Fruit fly (Drosophila melanogaster) whole organism, embryonic: ENCODE data around the gene Rab3GAP1.
A peak's percentile ranks its signal among the peaks of the same experiment; 100 is the strongest.

Experiments used
- Blimp-1 ChIP-seq: fragments of 200-800 bp; sonication (Bioruptor generic); optimal IDR thresholded peaks from 3 replicates; lab custom pipeline; 2018; ENCODE audit warnings: missing biosample characterization, missing genetic modification characterization, mild to moderate bottlenecking, moderate library complexity, missing genetic modification reagents
- CG10654 ChIP-seq: fragments of 200-800 bp; sonication (Bioruptor generic); optimal IDR thresholded peaks from 2 replicates; lab custom pipeline; 2016; ENCODE audit warnings: missing biosample characterization, missing genetic modification characterization
- CG12104 ChIP-seq: fragments of 200-800 bp; sonication (Bioruptor generic); optimal IDR thresholded peaks from 3 replicates; lab custom pipeline; 2016; ENCODE audit warnings: missing biosample characterization, missing genetic modification characterization
- CG1603 ChIP-seq: fragments of 200-800 bp; sonication (Bioruptor generic); optimal IDR thresholded peaks from 2 replicates; lab custom pipeline; 2019; ENCODE audit warnings: missing biosample characterization, mild to moderate bottlenecking, missing genetic modification characterization, moderate library complexity
- CG16779 ChIP-seq: fragments of 200-800 bp; sonication (Bioruptor generic); IDR thresholded peaks from 2 replicates; pipeline ENCODE4 v1.3.6; 2022; ENCODE audit warnings: missing biosample characterization, missing genetic modification characterization
- CG16813 ChIP-seq: fragments of 200-800 bp; sonication (Bioruptor generic); IDR thresholded peaks from 3 replicates; pipeline ENCODE4 v1.3.6; 2022; ENCODE audit warnings: missing biosample characterization, missing genetic modification characterization; ENCODE audit not compliant: partially characterized antibody
- CG16863 ChIP-seq: fragments of 200-800 bp; sonication (Bioruptor generic); optimal IDR thresholded peaks from 3 replicates; lab custom pipeline; 2016; ENCODE audit warnings: missing biosample characterization, missing genetic modification characterization
- CG17612 ChIP-seq: fragments of 200-800 bp; sonication (Bioruptor generic); IDR thresholded peaks from 2 replicates; pipeline ENCODE4 v1.3.6; 2022; ENCODE audit warnings: missing biosample characterization, missing genetic modification characterization
- CG18764 ChIP-seq: fragments of 200-800 bp; sonication (Bioruptor generic); optimal IDR thresholded peaks from 3 replicates; lab custom pipeline; 2016; ENCODE audit warnings: missing biosample characterization, missing genetic modification characterization
- CG2116 ChIP-seq: fragments of 200-800 bp; sonication (Bioruptor generic); optimal IDR thresholded peaks from 3 replicates; lab custom pipeline; 2018; ENCODE audit warnings: missing biosample characterization, mild to moderate bottlenecking, missing genetic modification characterization
- CG2202 ChIP-seq: fragments of 200-800 bp; sonication (Bioruptor generic); optimal IDR thresholded peaks from 2 replicates; lab custom pipeline; 2018; ENCODE audit warnings: missing biosample characterization, mild to moderate bottlenecking, missing genetic modification characterization
- CG34376 ChIP-seq: fragments of 200-800 bp; sonication (Bioruptor generic); optimal IDR thresholded peaks from 2 replicates; lab custom pipeline; 2018; ENCODE audit warnings: missing biosample characterization, mild to moderate bottlenecking, missing genetic modification characterization
- CG3726 ChIP-seq: fragments of 200-800 bp; sonication (Bioruptor generic); IDR thresholded peaks from 3 replicates; pipeline ENCODE4, ENCODE4 v1.3.6; 2022; ENCODE audit warnings: missing biosample characterization, missing genetic modification characterization
- CG3838 ChIP-seq: fragments of 200-800 bp; sonication (Bioruptor generic); optimal IDR thresholded peaks from 3 replicates; lab custom pipeline; 2016; ENCODE audit warnings: missing biosample characterization, missing genetic modification characterization
- CG43689 ChIP-seq: fragments of 200-800 bp; sonication (Bioruptor generic); IDR thresholded peaks from 2 replicates; pipeline ENCODE4 v1.3.6; 2022; ENCODE audit warnings: missing biosample characterization, missing genetic modification characterization
- CG6683 ChIP-seq: fragments of 200-800 bp; sonication (Bioruptor generic); optimal IDR thresholded peaks from 2 replicates; lab custom pipeline; 2017; ENCODE audit warnings: missing biosample characterization, mild to moderate bottlenecking, missing genetic modification characterization, missing genetic modification reagents
- CG7372 ChIP-seq: fragments of 200-800 bp; sonication (Bioruptor generic); IDR thresholded peaks from 2 replicates; pipeline ENCODE4 v1.3.6; 2022; ENCODE audit warnings: missing biosample characterization, missing genetic modification characterization
- CG8359 ChIP-seq: fragments of 200-800 bp; sonication (Bioruptor generic); optimal IDR thresholded peaks from 2 replicates; lab custom pipeline; 2017; ENCODE audit warnings: missing biosample characterization, mild to moderate bottlenecking, missing genetic modification characterization, borderline replicate concordance
- CG9609 ChIP-seq: fragments of 200-800 bp; sonication (Bioruptor generic); optimal IDR thresholded peaks from 3 replicates; lab custom pipeline; 2016; ENCODE audit warnings: missing biosample characterization, missing genetic modification characterization
- D19B ChIP-seq: fragments of 200-800 bp; sonication (Bioruptor generic); optimal IDR thresholded peaks from 2 replicates; lab custom pipeline; 2017; ENCODE audit warnings: missing biosample characterization, mild to moderate bottlenecking, missing genetic modification characterization
- Deaf1 ChIP-seq: fragments of 200-800 bp; optimal IDR thresholded peaks from 3 replicates; lab custom pipeline; 2019; ENCODE audit warnings: missing biosample characterization, mild to moderate bottlenecking, missing genetic modification characterization, moderate library complexity
- Elba2 ChIP-seq: fragments of 200-800 bp; sonication (Bioruptor generic); optimal IDR thresholded peaks from 3 replicates; lab custom pipeline; 2016; ENCODE audit warnings: missing biosample characterization, missing genetic modification characterization
- GATAe ChIP-seq: fragments of 200-800 bp; sonication (Bioruptor generic); conservative IDR thresholded peaks from 2 replicates; pipeline ENCODE4 v1.3.6; 2022; ENCODE audit warnings: missing biosample characterization, missing genetic modification characterization
- Hand ChIP-seq: fragments of 200-800 bp; sonication (Bioruptor generic); optimal IDR thresholded peaks from 2 replicates; lab custom pipeline; 2017; ENCODE audit warnings: mild to moderate bottlenecking, missing biosample characterization, missing genetic modification reagents, missing genetic modification characterization
- Lhr ChIP-seq: fragments of 200-800 bp; sonication (Bioruptor generic); optimal IDR thresholded peaks from 3 replicates; lab custom pipeline; 2017; ENCODE audit warnings: mild to moderate bottlenecking, missing biosample characterization, missing genetic modification reagents, missing genetic modification characterization
- Lim3 ChIP-seq: fragments of 200-800 bp; sonication (Bioruptor generic); IDR thresholded peaks from 2 replicates; pipeline ENCODE4 v1.3.6; 2022; ENCODE audit warnings: missing biosample characterization, missing genetic modification characterization
- MTF-1 ChIP-seq: fragments of 200-800 bp; sonication (Bioruptor generic); optimal IDR thresholded peaks from 2 replicates; lab custom pipeline; 2018; ENCODE audit warnings: missing biosample characterization, mild to moderate bottlenecking, missing genetic modification characterization, borderline replicate concordance
- Mes4 ChIP-seq: fragments of 200-800 bp; sonication (Bioruptor generic); optimal IDR thresholded peaks from 2 replicates; lab custom pipeline; 2016; ENCODE audit warnings: missing biosample characterization, missing genetic modification characterization
- Nf-YA ChIP-seq: fragments of 200-800 bp; sonication (Bioruptor generic); IDR thresholded peaks from 2 replicates; pipeline ENCODE4 v1.3.6; 2022; ENCODE audit warnings: missing biosample characterization, missing genetic modification characterization
- Ravus ChIP-seq: fragments of 200-800 bp; sonication (Bioruptor generic); IDR thresholded peaks from 2 replicates; pipeline ENCODE4 v1.3.6; 2022; ENCODE audit warnings: missing biosample characterization, missing genetic modification characterization
- Tbp ChIP-seq: fragments of >200 bp; optimal IDR thresholded peaks from 2 replicates; lab custom pipeline; 2018; ENCODE audit warnings: missing biosample characterization, missing genetic modification characterization
- Vsx1 ChIP-seq: fragments of 200-800 bp; sonication (Bioruptor generic); optimal IDR thresholded peaks from 2 replicates; lab custom pipeline; 2017; ENCODE audit warnings: missing biosample characterization, mild to moderate bottlenecking, missing genetic modification characterization, missing genetic modification reagents
- al ChIP-seq: fragments of 200-800 bp; sonication (Bioruptor generic); IDR thresholded peaks from 2 replicates; pipeline ENCODE4 v1.3.6; 2022; ENCODE audit warnings: missing biosample characterization, missing genetic modification characterization
- btn ChIP-seq: fragments of 200-800 bp; sonication (Bioruptor generic); optimal IDR thresholded peaks from 2 replicates; lab custom pipeline; 2016; ENCODE audit warnings: missing biosample characterization, missing genetic modification characterization
- chn ChIP-seq: fragments of 200-800 bp; sonication (Bioruptor generic); optimal IDR thresholded peaks from 2 replicates; lab custom pipeline; 2016; ENCODE audit warnings: missing biosample characterization, missing genetic modification characterization
- corto ChIP-seq: fragments of 200-800 bp; sonication (Bioruptor generic); optimal IDR thresholded peaks from 2 replicates; lab custom pipeline; 2016; ENCODE audit warnings: missing biosample characterization, mild to moderate bottlenecking, missing genetic modification characterization, moderate library complexity
- crc ChIP-seq: fragments of 200-800 bp; sonication (Bioruptor generic); optimal IDR thresholded peaks from 2 replicates; lab custom pipeline; 2016; ENCODE audit warnings: missing biosample characterization, missing genetic modification characterization
- danr ChIP-seq: fragments of 200-800 bp; sonication (Bioruptor generic); IDR thresholded peaks from 2 replicates; pipeline ENCODE4 v1.3.6; 2022; ENCODE audit warnings: missing biosample characterization, missing genetic modification characterization
- gcm2 ChIP-seq: fragments of 200-800 bp; sonication (Bioruptor generic); optimal IDR thresholded peaks from 2 replicates; lab custom pipeline; 2016; ENCODE audit warnings: missing biosample characterization, missing genetic modification characterization
- gsb ChIP-seq: fragments of 200-800 bp; sonication (Bioruptor generic); IDR thresholded peaks from 2 replicates; pipeline ENCODE4 v1.3.6; 2022; ENCODE audit warnings: missing biosample characterization, missing genetic modification characterization
- gt ChIP-seq: fragments of 200-800 bp; sonication (Bioruptor generic); IDR thresholded peaks from 2 replicates; pipeline ENCODE4 v1.3.6; 2022; ENCODE audit warnings: missing biosample characterization, missing genetic modification characterization
- her ChIP-seq: fragments of 200-800 bp; sonication (Bioruptor generic); optimal IDR thresholded peaks from 2 replicates; lab custom pipeline; 2016; ENCODE audit warnings: missing biosample characterization, missing genetic modification characterization
- luna ChIP-seq: fragments of 200-800 bp; sonication (Bioruptor generic); optimal IDR thresholded peaks from 2 replicates; lab custom pipeline; 2016; ENCODE audit warnings: missing biosample characterization, missing genetic modification characterization
- nerfin-2 ChIP-seq: fragments of 200-800 bp; sonication (Bioruptor generic); IDR thresholded peaks from 2 replicates; pipeline ENCODE4 v1.3.6; 2022; ENCODE audit warnings: missing biosample characterization, missing genetic modification characterization; ENCODE audit not compliant: partially characterized antibody
- onecut ChIP-seq: fragments of 200-800 bp; sonication (Bioruptor generic); IDR thresholded peaks from 2 replicates; pipeline ENCODE4 v1.3.6; 2022; ENCODE audit warnings: missing biosample characterization, missing genetic modification characterization
- sqz ChIP-seq: fragments of 200-800 bp; sonication (Bioruptor generic); optimal IDR thresholded peaks from 3 replicates; lab custom pipeline; 2018; ENCODE audit warnings: missing biosample characterization, mild to moderate bottlenecking, missing genetic modification characterization
- vvl ChIP-seq: fragments of 200-800 bp; sonication (Bioruptor generic); IDR thresholded peaks from 2 replicates; pipeline ENCODE4 v1.3.6; 2022; ENCODE audit warnings: missing biosample characterization, missing genetic modification characterization
- wek ChIP-seq: fragments of 200-800 bp; sonication (Bioruptor generic); optimal IDR thresholded peaks from 3 replicates; lab custom pipeline; 2018; ENCODE audit warnings: missing biosample characterization, mild to moderate bottlenecking, missing genetic modification characterization, moderate library complexity

Gene Rab3GAP1

DNA sequence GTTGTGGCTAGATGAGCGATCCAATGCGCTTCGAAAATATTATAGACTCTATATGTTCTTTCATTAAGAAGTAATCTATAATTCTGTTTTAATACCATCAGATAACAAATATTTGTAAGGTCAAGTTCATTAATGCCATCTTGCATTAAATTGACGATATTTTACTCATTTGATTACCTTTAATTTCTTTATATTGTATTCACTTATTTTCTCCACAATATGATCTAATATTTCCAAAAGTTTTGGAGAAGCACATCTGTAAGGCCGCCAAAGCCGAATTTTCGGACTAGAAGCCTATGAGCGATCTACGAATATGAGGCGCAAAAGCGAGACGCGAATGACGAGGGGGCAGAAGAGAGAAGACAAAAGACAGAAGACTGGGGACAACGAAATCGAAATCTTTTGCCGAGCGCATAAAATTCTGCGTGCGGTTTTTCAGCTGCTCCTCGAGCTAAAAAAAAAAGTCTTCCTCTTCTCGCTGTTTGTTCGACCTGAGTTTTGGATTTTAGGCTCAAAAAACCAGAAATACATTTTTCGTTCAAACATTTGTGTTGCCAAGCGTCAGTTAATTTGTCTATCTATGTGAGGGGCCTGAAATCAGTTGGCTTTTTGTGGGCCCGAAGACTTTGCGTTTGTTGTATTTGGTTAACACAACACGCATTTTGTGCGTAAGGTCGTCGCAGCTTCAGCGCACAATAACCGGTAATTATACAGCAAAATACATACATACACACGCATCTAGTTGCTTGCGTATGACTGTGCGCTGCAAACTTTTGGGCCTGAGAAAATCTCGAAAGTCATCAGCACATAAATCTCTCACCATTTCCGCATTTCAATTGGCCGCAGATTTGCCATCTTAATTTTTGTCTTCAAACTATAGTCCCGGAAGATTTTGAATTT is 27.9 kb upstream of the Rab3GAP1 start (continued):
- TF ChIP-seq CG43689 (peak; percentile 96), CG10654 (GFP tag; lab: Kevin White, UChicago) (peak; percentile 98), CG2116 (GFP tag; lab: Kevin White, UChicago) (peak; percentile 86), danr (GFP tag; lab: Robert Waterston, UW) (peak; percentile 99), Deaf1 (tag; lab: Kevin White, UChicago) (peak; percentile 93), Ravus (GFP tag; lab: Robert Waterston, UW) (peak; percentile 96), D19B (GFP tag; lab: Kevin White, UChicago) (peak; percentile 96), chn (GFP tag; lab: Kevin White, UChicago) (peak; percentile 96), al (GFP tag; lab: Robert Waterston, UW) (peak; percentile 99), CG7372 (peak; percentile 98), CG9609 (GFP tag; lab: Kevin White, UChicago) (peak; percentile 95), gsb (GFP tag; lab: Robert Waterston, UW) (peak; percentile 99), CG16779 (GFP tag; lab: Robert Waterston, UW) (peak; percentile 82), CG3838 (peak; percentile 94), sqz (GFP tag; lab: Kevin White, UChicago) (peak; percentile 88), nerfin-2 (GFP tag; lab: Robert Waterston, UW) (no peak), Tbp (no peak), CG1603 (tag; lab: Kevin White, UChicago) (peak; percentile 73), vvl (GFP tag; lab: Robert Waterston, UW) (peak; percentile 96), CG8359 (GFP tag; lab: Kevin White, UChicago) (peak; percentile 87), Hand (GFP tag; lab: Kevin White, UChicago) (peak; percentile 95), CG12104 (GFP tag; lab: Kevin White, UChicago) (peak; percentile 99), CG34376 (GFP tag; lab: Kevin White, UChicago) (peak; percentile 94), Lhr (GFP tag; lab: Kevin White, UChicago) (peak; percentile 90), luna (peak; percentile 94), CG3726 (peak; percentile 96), CG16813 (GFP tag; lab: Robert Waterston, UW) (no peak), Mes4 (GFP tag; lab: Kevin White, UChicago) (peak; percentile 92), Nf-YA (peak; percentile 95), gcm2 (GFP tag; lab: Kevin White, UChicago) (peak; percentile 94), her (GFP tag; lab: Kevin White, UChicago) (peak; percentile 92), Blimp-1 (GFP tag; lab: Kevin White, UChicago) (peak; percentile 94), corto (GFP tag; lab: Kevin White, UChicago) (no peak), crc (GFP tag; lab: Kevin White, UChicago) (peak; percentile 96), CG2202 (tag; lab: Kevin White, UChicago) (peak; percentile 68), CG6683 (GFP tag; lab: Kevin White, UChicago) (peak; percentile 97)

DNA sequence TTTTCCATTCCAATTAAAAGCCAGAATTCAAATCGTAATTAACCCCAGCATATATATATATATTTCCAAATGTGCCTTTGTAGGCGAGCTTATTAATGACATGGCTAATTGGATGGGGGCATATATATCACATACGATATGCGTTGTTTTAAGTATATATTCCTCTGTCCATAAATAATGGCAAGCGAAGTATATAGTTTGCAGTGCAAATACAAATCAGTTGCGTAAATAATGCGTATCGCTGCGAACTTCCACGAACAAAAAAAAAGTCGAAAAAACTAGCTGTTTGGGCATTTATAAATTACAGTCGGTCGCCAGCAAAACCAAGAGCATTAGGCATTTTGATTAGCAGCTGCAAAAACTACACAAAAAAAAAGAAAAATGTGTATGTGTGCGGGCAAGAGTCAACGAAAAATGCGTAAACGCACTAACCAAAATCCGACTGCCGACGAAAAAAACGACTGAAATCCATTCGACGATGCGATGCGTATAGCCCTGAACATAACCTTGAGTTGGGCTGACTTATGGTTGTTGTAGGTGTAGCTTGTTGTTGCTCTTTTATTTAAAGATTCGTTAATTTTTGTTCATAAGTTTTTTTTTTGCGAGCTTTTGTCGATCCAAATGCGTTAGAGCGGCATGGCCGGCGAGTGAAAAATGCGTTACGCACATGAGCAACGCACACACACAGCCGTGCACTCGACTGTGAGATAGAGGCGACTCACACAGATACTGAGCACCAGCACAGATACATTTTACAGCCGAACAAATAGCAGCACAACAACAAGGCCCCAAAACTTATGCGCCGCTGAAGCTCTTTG is 27.1 kb upstream of the Rab3GAP1 start:
- TF ChIP-seq CG18764 (GFP tag; lab: Kevin White, UChicago) (no peak), MTF-1 (GFP tag; lab: Kevin White, UChicago) (no peak), CG16863 (no peak), CG17612 (GFP tag; lab: Robert Waterston, UW) (no peak), Lim3 (no peak), onecut (GFP tag; lab: Robert Waterston, UW) (no peak), GATAe (GFP tag; lab: Robert Waterston, UW) (no peak), btn (no peak), CG3838 (no peak), gt (GFP tag; lab: Robert Waterston, UW) (no peak), Elba2 (GFP tag; lab: Kevin White, UChicago) (no peak), Vsx1 (GFP tag; lab: Kevin White, UChicago) (no peak), wek (GFP tag; lab: Kevin White, UChicago) (no peak)
